Fruit fly (Drosophila melanogaster) whole organism, wandering third instar larva: Measurements from ENCODE around the gene Pi3K68D.

ENCODE experiments used
- CG9705 ChIP-seq: fragments of 200-800 bp; sonication (Bioruptor generic); optimal IDR thresholded peaks from 2 replicates; lab custom pipeline; 2018; ENCODE audit warnings: missing biosample characterization, mild to moderate bottlenecking, missing genetic modification characterization
- h ChIP-seq: fragments of 200-800 bp; sonication (Bioruptor generic); optimal IDR thresholded peaks from 3 replicates; lab custom pipeline; 2016; ENCODE audit warnings: missing biosample characterization, mild to moderate bottlenecking, missing genetic modification characterization

DNA sequence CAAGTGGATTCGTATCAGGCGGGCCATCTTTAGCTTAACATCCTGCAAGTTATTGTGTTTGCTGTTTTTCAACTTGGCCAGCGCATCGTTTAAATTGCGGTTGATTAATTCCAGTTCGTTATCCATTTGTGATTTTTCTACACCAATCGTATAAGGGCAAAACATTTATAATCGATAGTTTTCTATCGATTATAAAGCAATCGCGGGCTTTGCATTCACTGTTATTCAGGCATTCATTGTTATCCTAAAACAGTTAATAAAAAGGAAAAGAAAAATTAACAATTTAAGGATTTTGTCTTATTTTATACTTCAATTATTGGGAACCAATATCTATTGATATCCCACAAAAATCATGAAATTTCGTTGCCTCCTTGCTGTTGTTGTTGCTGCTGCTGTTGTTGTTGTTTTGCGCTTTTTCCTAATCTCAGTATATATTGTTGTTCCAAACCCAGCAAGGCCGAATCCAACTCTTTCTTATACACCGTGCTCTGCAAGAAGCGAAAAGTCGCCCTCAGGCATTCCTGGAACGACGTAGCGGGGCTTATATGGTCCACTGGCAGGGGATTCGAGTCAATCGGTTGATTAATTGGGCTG lies 35.8 kb upstream of the Pi3K68D start, which contains the start of gene CG32095:
- TF ChIP-seq CG9705 = no peak
- no peak for TF ChIP-seq h (GFP tag; lab: Kevin White, UChicago)
